Fruit fly (Drosophila melanogaster) whole organism: ENCODE results near the gene CG15412.

Source experiments
- CG8478 ChIP-seq: fragments of >200 bp; optimal IDR thresholded peaks from 2 replicates; lab custom pipeline; 2018; ENCODE audit warnings: inconsistent platforms
- pan ChIP-seq: fragments of >200 bp; optimal IDR thresholded peaks from 2 replicates; lab custom pipeline; 2017
- psq ChIP-seq: fragments of >200 bp; optimal IDR thresholded peaks from 2 replicates; lab custom pipeline; 2017
- usp ChIP-seq: fragments of >200 bp; optimal IDR thresholded peaks from 2 replicates; lab custom pipeline; 2017; ENCODE audit warnings: missing biosample characterization, missing genetic modification characterization, mixed read lengths

DNA sequence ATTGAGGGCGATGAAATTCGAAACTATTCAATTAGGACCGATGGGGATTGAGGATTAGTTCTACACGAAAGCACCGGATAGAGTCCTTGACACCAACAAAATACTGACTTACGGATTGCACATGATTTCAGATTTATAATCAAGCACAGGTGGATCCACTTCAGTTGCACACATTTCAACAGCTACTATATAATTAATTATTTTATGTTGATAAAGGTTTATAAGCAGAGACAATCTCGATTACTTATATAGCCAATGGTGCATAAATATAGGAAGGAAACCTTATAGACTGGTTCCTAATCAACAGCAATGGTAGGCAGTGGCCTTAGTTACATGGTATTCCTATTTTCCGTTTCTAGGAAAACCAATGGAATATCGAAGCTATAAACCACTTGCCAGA lies 7.1 kb downstream of the CG15412 start:
- TF ChIP-seq CG8478 (no peak), usp (GFP tag; lab: Kevin White, UChicago) (no peak), psq (lab: Kevin White, UChicago) (no peak), pan (no peak)
